Worm (Caenorhabditis elegans): ENCODE results near the gene F29F11.20.

ce11 chrV:10702910-10703309, 15.2 kb downstream of the F29F11.20 start:
- TF ChIP-seq fkh-10 (GFP tag; optimal IDR thresholded peaks at IDR 0.05) (no peak), elt-3 (tag; optimal IDR thresholded peaks at IDR 0.05) (no peak)

All from whole organism, L1 larva.